Fruit fly (Drosophila melanogaster) whole organism, embryonic: Measurements from ENCODE around the gene Patsas.

Experiments used
- CG11085 ChIP-seq: fragments of 200-800 bp; sonication (Bioruptor generic); IDR thresholded peaks from 2 replicates; pipeline ENCODE4 v1.3.6; 2022; ENCODE audit warnings: missing biosample characterization, missing genetic modification characterization
- CG11093 ChIP-seq: fragments of 200-800 bp; sonication (Bioruptor generic); IDR thresholded peaks from 3 replicates; pipeline ENCODE4 v1.3.6; 2022; ENCODE audit warnings: missing biosample characterization, missing genetic modification characterization
- CG11456 ChIP-seq: fragments of 200-800 bp; sonication (Bioruptor generic); IDR thresholded peaks from 3 replicates; pipeline ENCODE4 v1.3.6; 2022; ENCODE audit warnings: missing biosample characterization, missing genetic modification characterization
- CG12236 ChIP-seq: fragments of 200-800 bp; sonication (Bioruptor generic); optimal IDR thresholded peaks from 2 replicates; lab custom pipeline; 2016; ENCODE audit warnings: missing biosample characterization, missing genetic modification characterization
- CG12391 ChIP-seq: fragments of 200-800 bp; sonication (Bioruptor generic); optimal IDR thresholded peaks from 3 replicates; lab custom pipeline; 2018; ENCODE audit warnings: missing biosample characterization, mild to moderate bottlenecking, missing genetic modification characterization, moderate library complexity
- CG17186 ChIP-seq: fragments of 200-800 bp; sonication (Bioruptor generic); optimal IDR thresholded peaks from 3 replicates; lab custom pipeline; 2017; ENCODE audit warnings: missing biosample characterization, missing genetic modification reagents, missing genetic modification characterization
- CG9437 ChIP-seq: fragments of 200-800 bp; sonication (Bioruptor generic); optimal IDR thresholded peaks from 2 replicates; lab custom pipeline; 2018; ENCODE audit warnings: missing biosample characterization, mild to moderate bottlenecking, missing genetic modification characterization
- HmgZ ChIP-seq: fragments of 200-800 bp; sonication (Bioruptor generic); optimal IDR thresholded peaks from 2 replicates; lab custom pipeline; 2018; ENCODE audit warnings: missing biosample characterization, mild to moderate bottlenecking, missing genetic modification characterization
- Sox100B ChIP-seq: fragments of 200-800 bp; sonication (Bioruptor generic); optimal IDR thresholded peaks from 3 replicates; lab custom pipeline; 2018; ENCODE audit warnings: missing biosample characterization, mild to moderate bottlenecking, missing genetic modification characterization
- btn ChIP-seq: fragments of 200-800 bp; sonication (Bioruptor generic); optimal IDR thresholded peaks from 2 replicates; lab custom pipeline; 2016; ENCODE audit warnings: missing biosample characterization, missing genetic modification characterization
- fd96Cb ChIP-seq: fragments of 200-800 bp; sonication (Bioruptor generic); optimal IDR thresholded peaks from 2 replicates; lab custom pipeline; 2018; ENCODE audit warnings: missing biosample characterization, mild to moderate bottlenecking, missing genetic modification characterization, moderate library complexity
- oc ChIP-seq: fragments of 200-800 bp; sonication (Bioruptor generic); optimal IDR thresholded peaks from 2 replicates; lab custom pipeline; 2018; ENCODE audit warnings: missing biosample characterization, mild to moderate bottlenecking, missing genetic modification characterization, moderate library complexity
- usp ChIP-seq: fragments of >200 bp; optimal IDR thresholded peaks from 2 replicates; lab custom pipeline; 2017; ENCODE audit warnings: missing biosample characterization, missing genetic modification characterization
- wor ChIP-seq: fragments of 200-800 bp; sonication (Bioruptor generic); IDR thresholded peaks from 2 replicates; pipeline ENCODE4 v1.3.6; 2022; ENCODE audit warnings: missing biosample characterization, missing genetic modification characterization

DNA sequence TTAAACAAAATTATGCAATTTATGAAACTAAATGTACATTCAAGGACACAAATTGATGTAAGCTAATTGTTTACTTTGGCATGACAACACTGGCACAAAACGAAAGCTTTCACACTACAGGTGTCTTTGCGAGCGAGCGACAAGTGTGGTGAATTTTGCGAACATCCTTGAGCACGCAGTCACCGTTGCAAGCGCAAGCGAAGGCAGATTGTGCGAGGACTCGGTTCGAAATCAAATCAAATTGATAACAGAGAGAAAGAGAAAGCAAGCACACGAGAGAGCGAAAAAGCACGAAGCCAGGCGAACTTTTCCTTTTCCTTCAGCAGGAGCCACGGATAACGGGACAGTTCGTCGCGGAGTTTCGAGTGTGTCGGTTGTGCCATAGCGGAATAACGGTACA lies 39.4 kb upstream of the Patsas start, which contains the start of gene CG31760:
- TF ChIP-seq wor (no peak), HmgZ (tag; lab: Kevin White, UChicago) (no peak), oc (tag; lab: Kevin White, UChicago) (no peak), CG9437 (GFP tag; lab: Kevin White, UChicago) (no peak), btn (GFP tag; lab: Kevin White, UChicago) (no peak), fd96Cb (tag; lab: Kevin White, UChicago) (no peak), CG11085 (GFP tag; lab: Robert Waterston, UW) (no peak), usp (GFP tag; lab: Kevin White, UChicago) (no peak), CG12391 (tag; lab: Kevin White, UChicago) (no peak), CG17186 (GFP tag; lab: Kevin White, UChicago) (no peak), Sox100B (GFP tag; lab: Kevin White, UChicago) (no peak), CG11093 (no peak), CG12236 (GFP tag; lab: Kevin White, UChicago) (no peak), CG11456 (no peak)
